Fruit fly (Drosophila melanogaster): ENCODE data around the gene vex.

- TF ChIP-seq Hmr (GFP tag; optimal IDR thresholded peaks at IDR 0.05) (no peak), Neu2 (GFP tag; optimal IDR thresholded peaks at IDR 0.05; ENCODE audit: borderline replicate concordance) (no peak), CG9932 (GFP tag; IDR thresholded peaks at IDR 0.05) (no peak), jumu (GFP tag; optimal IDR thresholded peaks at IDR 0.05) (no peak), CG31441 (GFP tag; IDR thresholded peaks at IDR 0.05) (no peak), Dll (GFP tag; IDR thresholded peaks at IDR 0.05; ENCODE audit: partially characterized antibody) (no peak)
Measured at dm6 chrX:10926245-10926644, 113.5 kb downstream of the vex start.

All from whole organism, embryonic.